Worm (Caenorhabditis elegans): ENCODE measurements around the gene F28C6.5.

DNA sequence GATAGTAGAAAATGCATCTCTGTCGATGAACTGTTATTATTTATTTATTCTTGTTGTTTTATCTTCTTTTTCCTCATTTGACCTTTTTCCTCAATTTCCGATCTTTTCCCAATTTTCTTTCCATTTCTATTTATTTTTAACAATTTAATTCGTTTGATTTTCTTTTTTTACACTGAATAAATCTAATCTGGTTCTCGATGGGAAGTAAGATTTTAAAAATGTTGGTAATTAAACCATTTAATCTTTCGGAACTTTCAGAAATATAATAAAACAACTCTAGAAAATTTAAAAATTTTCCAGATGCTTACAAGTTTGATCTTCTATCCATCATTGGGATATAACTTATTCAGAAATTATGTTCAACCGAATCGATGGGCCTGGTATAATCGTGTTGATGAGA is 7.2 kb downstream of the F28C6.5 start, which contains the start of gene F28C6.8:
- TF ChIP-seq med-1 (GFP tag; optimal IDR thresholded peaks at IDR 0.05; ENCODE audit: insufficient read depth), result no peak
- no peak for TF ChIP-seq flt-1 (GFP tag; IDR thresholded peaks at IDR 0.05)

Data from whole organism, midembryonic.